Fruit fly (Drosophila melanogaster) whole organism, embryonic: ENCODE measurements around the gene CG7530.

Experiments used
- Atf6 ChIP-seq: fragments of 200-800 bp; sonication (Bioruptor generic); IDR thresholded peaks from 2 replicates; pipeline ENCODE4 v1.3.6; 2022; ENCODE audit warnings: missing biosample characterization, missing genetic modification characterization
- B-H1 ChIP-seq: fragments of 200-800 bp; sonication (Bioruptor generic); IDR thresholded peaks from 3 replicates; pipeline ENCODE4 v1.3.6; 2022; ENCODE audit warnings: missing biosample characterization, missing genetic modification characterization
- C15 ChIP-seq: fragments of 200-800 bp; sonication (Bioruptor generic); IDR thresholded peaks from 3 replicates; pipeline ENCODE4 v1.3.6; 2022; ENCODE audit warnings: missing biosample characterization, missing genetic modification characterization
- CG1024 ChIP-seq: fragments of 200-800 bp; sonication (Bioruptor generic); IDR thresholded peaks from 2 replicates; pipeline ENCODE4 v1.3.6; 2022; ENCODE audit warnings: missing biosample characterization, missing genetic modification characterization
- CG10267 ChIP-seq: fragments of 200-800 bp; sonication (Bioruptor generic); optimal IDR thresholded peaks from 2 replicates; lab custom pipeline; 2018; ENCODE audit warnings: missing biosample characterization, mild to moderate bottlenecking, missing genetic modification characterization, moderate library complexity
- CG10979 ChIP-seq: fragments of 200-800 bp; sonication (Bioruptor generic); optimal IDR thresholded peaks from 2 replicates; lab custom pipeline; 2018; ENCODE audit warnings: missing biosample characterization, mild to moderate bottlenecking, missing genetic modification characterization, moderate library complexity
- CG11504 ChIP-seq: fragments of 200-800 bp; sonication (Bioruptor generic); optimal IDR thresholded peaks from 3 replicates; lab custom pipeline; 2019; ENCODE audit warnings: missing biosample characterization, mild to moderate bottlenecking, missing genetic modification characterization, moderate library complexity
- CG12104 ChIP-seq: fragments of 200-800 bp; sonication (Bioruptor generic); optimal IDR thresholded peaks from 3 replicates; lab custom pipeline; 2016; ENCODE audit warnings: missing biosample characterization, missing genetic modification characterization
- CG13424 ChIP-seq: fragments of 200-800 bp; sonication (Bioruptor generic); optimal IDR thresholded peaks from 2 replicates; lab custom pipeline; 2019; ENCODE audit warnings: missing biosample characterization, mild to moderate bottlenecking, missing genetic modification characterization, moderate library complexity
- CG14050 ChIP-seq: fragments of 200-800 bp; sonication (Bioruptor generic); IDR thresholded peaks from 3 replicates; pipeline ENCODE4 v1.3.6; 2022; ENCODE audit warnings: missing biosample characterization, missing genetic modification characterization
- CG14441 ChIP-seq: fragments of 200-800 bp; sonication (Bioruptor generic); IDR thresholded peaks from 2 replicates; pipeline ENCODE4 v1.3.6; 2022; ENCODE audit warnings: missing biosample characterization, missing genetic modification characterization
- CG17612 ChIP-seq: fragments of 200-800 bp; sonication (Bioruptor generic); IDR thresholded peaks from 2 replicates; pipeline ENCODE4 v1.3.6; 2022; ENCODE audit warnings: missing biosample characterization, missing genetic modification characterization
- CG17912 ChIP-seq: fragments of 200-800 bp; sonication (Bioruptor generic); optimal IDR thresholded peaks from 2 replicates; lab custom pipeline; 2018; ENCODE audit warnings: missing biosample characterization, mild to moderate bottlenecking, missing genetic modification characterization
- CG1792 ChIP-seq: fragments of 200-800 bp; sonication (Bioruptor generic); optimal IDR thresholded peaks from 2 replicates; lab custom pipeline; 2016; ENCODE audit warnings: missing biosample characterization, missing genetic modification characterization
- CG2678 ChIP-seq: fragments of 200-800 bp; sonication (Bioruptor generic); optimal IDR thresholded peaks from 3 replicates; lab custom pipeline; 2019; ENCODE audit warnings: missing biosample characterization, mild to moderate bottlenecking, missing genetic modification characterization, moderate library complexity
- CG3065 ChIP-seq: fragments of 200-800 bp; sonication (Bioruptor generic); optimal IDR thresholded peaks from 2 replicates; lab custom pipeline; 2016; ENCODE audit warnings: missing biosample characterization, missing genetic modification characterization
- CG4424 ChIP-seq: fragments of 200-800 bp; sonication (Bioruptor generic); optimal IDR thresholded peaks from 3 replicates; lab custom pipeline; 2016; ENCODE audit warnings: missing biosample characterization, missing genetic modification characterization
- Chrac-16 ChIP-seq: fragments of 200-800 bp; sonication (Bioruptor generic); optimal IDR thresholded peaks from 3 replicates; lab custom pipeline; 2016; ENCODE audit warnings: missing biosample characterization, missing genetic modification characterization
- Fer3 ChIP-seq: fragments of 200-800 bp; sonication (Bioruptor generic); optimal IDR thresholded peaks from 2 replicates; lab custom pipeline; 2018; ENCODE audit warnings: missing biosample characterization, mild to moderate bottlenecking, missing genetic modification characterization, moderate library complexity
- Hmr ChIP-seq: fragments of 200-800 bp; sonication (Bioruptor generic); optimal IDR thresholded peaks from 3 replicates; lab custom pipeline; 2017; ENCODE audit warnings: mild to moderate bottlenecking, missing biosample characterization, missing genetic modification reagents, missing genetic modification characterization
- Hr78 ChIP-seq, 2 experiments: fragments of 200-800 bp in 1 of 2; fragments of >200 bp in 1 of 2; sonication (Bioruptor generic) in 1 of 2; optimal IDR thresholded peaks; 2 replicates each; lab custom pipeline; 2017 to 2019; ENCODE audit warnings: missing biosample characterization in 2 of 2, missing genetic modification characterization in 2 of 2, mild to moderate bottlenecking in 1 of 2, moderate library complexity in 1 of 2
- Jarid2 ChIP-seq: fragments of 200-800 bp; sonication (Bioruptor generic); optimal IDR thresholded peaks from 3 replicates; lab custom pipeline; 2017; ENCODE audit warnings: mild to moderate bottlenecking, missing biosample characterization, missing genetic modification reagents, missing genetic modification characterization
- Max ChIP-seq: fragments of 200-800 bp; sonication (Bioruptor generic); optimal IDR thresholded peaks from 2 replicates; lab custom pipeline; 2016; ENCODE audit warnings: missing biosample characterization, mild to moderate bottlenecking, missing genetic modification characterization
- Oaz ChIP-seq: fragments of 200-800 bp; sonication (Bioruptor generic); IDR thresholded peaks from 2 replicates; pipeline ENCODE4 v1.3.6; 2022; ENCODE audit warnings: missing biosample characterization, missing genetic modification characterization
- Ptx1 ChIP-seq: fragments of 200-800 bp; sonication (Bioruptor generic); IDR thresholded peaks from 2 replicates; pipeline ENCODE4 v1.3.6; 2022; ENCODE audit warnings: missing biosample characterization, missing genetic modification characterization
- ap ChIP-seq: fragments of 200-800 bp; sonication (Bioruptor generic); IDR thresholded peaks from 2 replicates; pipeline ENCODE4 v1.3.6; 2022; ENCODE audit warnings: missing biosample characterization, missing genetic modification characterization
- br ChIP-seq: fragments of >200 bp; optimal IDR thresholded peaks from 2 replicates; lab custom pipeline; 2017
- chinmo ChIP-seq: fragments of 200-800 bp; sonication (Bioruptor generic); IDR thresholded peaks from 4 replicates; pipeline ENCODE4 v1.3.6; 2022; ENCODE audit warnings: missing biosample characterization, missing genetic modification characterization; ENCODE audit not compliant: partially characterized antibody
- corto ChIP-seq: fragments of 200-800 bp; sonication (Bioruptor generic); optimal IDR thresholded peaks from 2 replicates; lab custom pipeline; 2016; ENCODE audit warnings: missing biosample characterization, mild to moderate bottlenecking, missing genetic modification characterization, moderate library complexity
- crp ChIP-seq, 2 experiments: fragments of 200-800 bp; sonication (Bioruptor generic); optimal IDR thresholded peaks; 2 replicates in 1 of 2; 3 replicates in 1 of 2; lab custom pipeline; 2017; ENCODE audit warnings: missing biosample characterization in 2 of 2, missing genetic modification characterization in 2 of 2, mild to moderate bottlenecking in 1 of 2, moderate library complexity in 1 of 2
- dpn ChIP-seq, 2 experiments: fragments of 200-800 bp; sonication (Bioruptor generic); optimal IDR thresholded peaks; 3 replicates each; lab custom pipeline; 2016; ENCODE audit warnings: missing biosample characterization in 2 of 2, missing genetic modification characterization in 2 of 2
- esg ChIP-seq: fragments of 200-800 bp; sonication (Bioruptor generic); conservative IDR thresholded peaks from 2 replicates; pipeline ENCODE4 v1.3.6; 2022; ENCODE audit warnings: missing biosample characterization, missing genetic modification characterization
- gcm ChIP-seq: fragments of 200-800 bp; sonication (Bioruptor generic); optimal IDR thresholded peaks from 2 replicates; lab custom pipeline; 2019; ENCODE audit warnings: missing biosample characterization, mild to moderate bottlenecking, missing genetic modification characterization, moderate library complexity
- gcm2 ChIP-seq: fragments of 200-800 bp; sonication (Bioruptor generic); optimal IDR thresholded peaks from 2 replicates; lab custom pipeline; 2016; ENCODE audit warnings: missing biosample characterization, missing genetic modification characterization
- jing ChIP-seq: fragments of 200-800 bp; sonication (Bioruptor generic); optimal IDR thresholded peaks from 2 replicates; lab custom pipeline; 2018; ENCODE audit warnings: missing biosample characterization, mild to moderate bottlenecking, missing genetic modification characterization
- jumu ChIP-seq: fragments of 200-800 bp; sonication (Bioruptor generic); optimal IDR thresholded peaks from 3 replicates; lab custom pipeline; 2016; ENCODE audit warnings: missing biosample characterization, missing genetic modification characterization
- knrl ChIP-seq: fragments of 200-800 bp; sonication (Bioruptor generic); IDR thresholded peaks from 3 replicates; pipeline ENCODE4 v1.3.6; 2022; ENCODE audit warnings: missing biosample characterization, missing genetic modification characterization; ENCODE audit not compliant: partially characterized antibody
- lov ChIP-seq, 2 experiments: fragments of 200-800 bp in 1 of 2; fragments of >200 bp in 1 of 2; sonication (Bioruptor generic) in 1 of 2; IDR thresholded peaks in 1 of 2; optimal IDR thresholded peaks in 1 of 2; 2 replicates in 1 of 2; 3 replicates in 1 of 2; pipeline versions ENCODE4 v1.3.6 to Lab custom; 2017 to 2022; ENCODE audit warnings: missing biosample characterization in 1 of 2, missing genetic modification characterization in 1 of 2
- pho ChIP-seq: fragments of 200-800 bp; sonication (Bioruptor generic); optimal IDR thresholded peaks from 2 replicates; lab custom pipeline; 2016; ENCODE audit warnings: missing biosample characterization, missing genetic modification characterization
- ro ChIP-seq: fragments of 200-800 bp; sonication (Bioruptor generic); IDR thresholded peaks from 2 replicates; pipeline ENCODE4 v1.3.6; 2022; ENCODE audit warnings: missing biosample characterization, missing genetic modification characterization
- scrt ChIP-seq: fragments of 200-800 bp; sonication (Bioruptor generic); optimal IDR thresholded peaks from 2 replicates; lab custom pipeline; 2018; ENCODE audit warnings: missing biosample characterization, mild to moderate bottlenecking, missing genetic modification characterization, moderate library complexity
- sens ChIP-seq: fragments of 200-800 bp; sonication (Bioruptor generic); peaks from one replicate; lab custom pipeline; 2016; ENCODE audit warnings: missing biosample characterization, missing genetic modification characterization
- shn ChIP-seq: fragments of 200-800 bp; sonication (Bioruptor generic); optimal IDR thresholded peaks from 3 replicates; lab custom pipeline; 2016; ENCODE audit warnings: missing biosample characterization, missing genetic modification characterization
- sna ChIP-seq: fragments of 200-800 bp; sonication (Bioruptor generic); IDR thresholded peaks from 2 replicates; pipeline ENCODE4 v1.3.6; 2022; ENCODE audit warnings: missing biosample characterization, missing genetic modification characterization; ENCODE audit not compliant: partially characterized antibody
- ssp ChIP-seq: fragments of 200-800 bp; sonication (Bioruptor generic); IDR thresholded peaks from 2 replicates; pipeline ENCODE4 v1.3.6; 2022; ENCODE audit warnings: missing biosample characterization, missing genetic modification characterization
- stc ChIP-seq: fragments of 200-800 bp; sonication (Bioruptor generic); IDR thresholded peaks from 2 replicates; pipeline ENCODE4 v1.3.6; 2022; ENCODE audit warnings: missing biosample characterization, missing genetic modification characterization
- sug ChIP-seq: fragments of 200-800 bp; optimal IDR thresholded peaks from 2 replicates; lab custom pipeline; 2019; ENCODE audit warnings: missing biosample characterization, mild to moderate bottlenecking, missing genetic modification characterization, moderate library complexity

CG7530 gene

DNA sequence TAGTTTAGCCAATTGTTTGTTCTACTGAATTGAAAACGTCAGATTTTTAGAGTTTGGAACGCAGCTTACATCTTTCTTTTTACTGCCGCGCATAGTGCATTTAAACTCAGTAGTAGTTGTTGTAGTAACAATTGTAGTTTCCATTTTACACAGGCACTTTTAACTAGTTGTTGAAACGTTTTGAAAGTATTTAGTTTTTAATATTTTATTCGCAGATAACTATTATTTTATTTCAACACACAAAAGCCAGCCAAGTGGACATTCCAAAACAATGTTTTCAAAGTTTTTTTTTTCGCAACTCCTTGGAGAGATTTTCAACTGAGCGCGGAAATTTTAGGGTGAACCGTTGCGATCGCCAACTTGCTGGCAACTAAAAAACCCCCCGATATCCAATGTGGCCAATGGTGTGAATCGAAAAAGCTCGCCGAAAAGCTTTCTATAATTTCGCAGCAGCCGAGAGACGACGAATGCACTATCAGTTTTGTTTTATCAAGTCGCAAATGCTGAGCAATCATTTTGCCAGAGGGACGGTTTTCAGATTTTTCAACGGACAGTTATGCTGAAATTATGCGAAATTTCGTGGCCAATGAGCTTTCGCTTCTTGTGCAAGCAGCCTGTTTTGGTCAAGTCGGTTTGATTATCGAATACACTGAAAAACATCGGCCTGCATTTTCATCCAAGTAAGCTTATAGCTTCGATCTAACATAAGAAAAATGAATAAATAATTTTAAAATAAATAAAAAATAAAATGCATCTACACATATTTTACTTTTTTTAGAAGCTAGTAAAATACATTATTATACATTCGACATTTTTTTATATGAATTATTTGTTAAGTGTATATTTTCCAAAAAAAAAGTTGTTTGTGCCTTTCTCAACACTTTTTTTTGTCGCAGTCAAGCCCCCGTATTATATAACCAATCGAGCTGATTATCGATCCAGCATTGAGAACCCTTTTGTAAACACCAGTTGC, 2.3 kb downstream of the CG7530 start (continued):
- TF ChIP-seq CG14050 (GFP tag; lab: Robert Waterston, UW) = peak; percentile 57; the same call in 1 of the 3 replicates
- TF ChIP-seq esg (GFP tag; lab: Robert Waterston, UW) = peak; percentile 68
- TF ChIP-seq Atf6 (GFP tag; lab: Robert Waterston, UW) = no peak; the same call in 1 of the 2 replicates
- TF ChIP-seq chinmo (GFP tag; lab: Robert Waterston, UW) = 0 out of 4 replicates have a peak, but pooled peaks have one; percentile 20
- 0 out of 2 replicates have a peak, but pooled peaks have one; percentile 31 for TF ChIP-seq Oaz (GFP tag; lab: Robert Waterston, UW)
- peak; percentile 0 for TF ChIP-seq Max
- peak; percentile 49 for TF ChIP-seq Fer3 (tag; lab: Kevin White, UChicago)
- peak; percentile 37 for TF ChIP-seq CG10267 (tag; lab: Kevin White, UChicago)
- TF ChIP-seq sens (GFP tag; lab: Kevin White, UChicago) = peak; percentile 71
- TF ChIP-seq sna (GFP tag; lab: Robert Waterston, UW) = no peak
- TF ChIP-seq CG2678 = peak; percentile 65
- peak; percentile 68 for TF ChIP-seq corto (GFP tag; lab: Kevin White, UChicago)
- peak; percentile 4 for TF ChIP-seq Chrac-16 (GFP tag; lab: Kevin White, UChicago)
- TF ChIP-seq CG17612 = no peak
- no peak for TF ChIP-seq knrl (GFP tag; lab: Robert Waterston, UW)
- no peak for TF ChIP-seq Jarid2 (GFP tag; lab: Kevin White, UChicago)
- no peak for TF ChIP-seq gcm2
- peak; percentile 48 for TF ChIP-seq ap (GFP tag; lab: Robert Waterston, UW)
- TF ChIP-seq gcm (GFP tag; lab: Kevin White, UChicago) = peak; percentile 35
- TF ChIP-seq ro = no peak
- TF ChIP-seq CG14441 = peak; percentile 51; the same call in 1 of the 2 replicates
- TF ChIP-seq CG1024 (GFP tag; lab: Robert Waterston, UW) = peak; percentile 51; the same call in 1 of the 2 replicates
- TF ChIP-seq C15 (GFP tag; lab: Robert Waterston, UW) = no peak
- TF ChIP-seq CG12104 (GFP tag; lab: Kevin White, UChicago) = peak; percentile 33
- TF ChIP-seq br (lab: Kevin White, UChicago) = no peak
- peak; percentile 47 for TF ChIP-seq scrt (GFP tag; lab: Kevin White, UChicago)
- TF ChIP-seq sug (tag; lab: Kevin White, UChicago) = no peak
- no peak for TF ChIP-seq crp (GFP tag; optimal IDR thresholded peaks at IDR 0.05; lab: Kevin White, UChicago)
- no peak for TF ChIP-seq CG3065 (GFP tag; lab: Kevin White, UChicago)
- peak; percentile 74 for TF ChIP-seq CG13424 (tag; lab: Kevin White, UChicago)
- TF ChIP-seq CG1792 (GFP tag; lab: Kevin White, UChicago) = no peak
- TF ChIP-seq jumu (GFP tag; lab: Kevin White, UChicago) = no peak
- no peak for TF ChIP-seq pho
- peak; percentile 16; the same call in 1 of the 3 replicates for TF ChIP-seq B-H1 (GFP tag; lab: Robert Waterston, UW)
- TF ChIP-seq CG4424 (GFP tag; lab: Kevin White, UChicago) = peak; percentile 37
- TF ChIP-seq stc (GFP tag; lab: Robert Waterston, UW) = peak; percentile 65
- TF ChIP-seq dpn (GFP tag; optimal IDR thresholded peaks at IDR 0.05; lab: Kevin White, UChicago) = peak in 1 of 2 experiments; percentile 46
- TF ChIP-seq Ptx1 (GFP tag; lab: Robert Waterston, UW) = peak; percentile 69
- TF ChIP-seq CG11504 (tag; lab: Kevin White, UChicago) = peak; percentile 79
- no peak for TF ChIP-seq Hr78 (GFP tag; optimal IDR thresholded peaks at IDR 0.05; lab: Kevin White, UChicago)
- TF ChIP-seq lov (optimal IDR thresholded peaks at IDR 0.05; lab: Kevin White, UChicago) = no peak
- TF ChIP-seq lov (GFP tag; IDR thresholded peaks at IDR 0.05; lab: Robert Waterston, UW) = no peak
- TF ChIP-seq Hmr = peak; percentile 32
- TF ChIP-seq ssp = no peak
- TF ChIP-seq jing = no peak
- TF ChIP-seq CG17912 = no peak
- TF ChIP-seq shn (GFP tag; lab: Kevin White, UChicago) = no peak
- peak; percentile 44 for TF ChIP-seq CG10979
